Fruit fly (Drosophila melanogaster): ENCODE data around the gene CG6996.

Gene CG6996

DNA sequence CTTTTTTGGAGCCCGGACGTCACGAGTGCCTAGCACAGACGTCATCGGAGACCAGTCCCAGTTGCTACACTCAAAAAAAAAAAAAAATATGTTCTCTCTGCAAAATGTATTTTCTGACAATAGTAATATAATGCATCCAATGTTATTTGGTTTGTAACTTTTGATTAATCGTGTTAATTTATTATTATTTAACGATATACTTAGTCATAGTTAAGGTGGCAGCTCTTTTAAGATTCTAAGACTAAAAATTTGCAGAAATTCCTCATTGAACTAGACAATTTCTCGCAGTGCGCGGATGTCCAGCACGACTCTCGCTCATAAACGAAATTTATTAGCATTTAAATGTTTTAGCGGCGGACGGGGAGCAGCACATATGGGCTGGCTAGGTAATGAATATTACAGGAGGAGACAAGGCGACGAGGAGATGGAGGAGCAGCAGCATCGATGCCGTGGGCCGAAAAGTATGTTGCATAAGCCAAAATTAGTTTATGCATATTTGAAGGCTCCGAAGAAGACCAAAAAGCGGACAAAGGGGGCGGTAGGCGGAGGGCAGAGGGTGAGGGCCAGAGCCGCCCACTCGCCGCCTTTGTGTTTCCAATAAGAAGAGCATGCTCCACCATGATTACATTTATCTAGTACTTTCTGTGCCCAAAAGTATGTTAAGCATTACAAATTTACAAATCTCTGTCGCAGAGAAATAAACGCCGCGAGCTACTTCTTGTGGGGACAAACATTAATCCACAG lies 23.8 kb upstream of the CG6996 start (continued):
- TF ChIP-seq CG4360 (GFP tag; IDR thresholded peaks at IDR 0.05) (no peak), CG30403 (GFP tag; optimal IDR thresholded peaks at IDR 0.05) (peak; percentile 58), ind (GFP tag; optimal IDR thresholded peaks at IDR 0.05) (peak; percentile 50), p53 (GFP tag; optimal IDR thresholded peaks at IDR 0.05) (no peak), CG15601 (tag; optimal IDR thresholded peaks at IDR 0.05) (no peak), zen2 (GFP tag; IDR thresholded peaks at IDR 0.05; ENCODE audit: partially characterized antibody) (no peak), Hand (GFP tag; optimal IDR thresholded peaks at IDR 0.05) (peak; percentile 32), CG17802 (tag; optimal IDR thresholded peaks at IDR 0.05) (peak; percentile 36), CG13424 (tag; optimal IDR thresholded peaks at IDR 0.05) (peak; percentile 60), stc (GFP tag; IDR thresholded peaks at IDR 0.05) (0 out of 2 replicates have a peak, but pooled peaks have one; percentile 13), maf-S (GFP tag; optimal IDR thresholded peaks at IDR 0.05) (no peak), jigr1 (GFP tag; IDR thresholded peaks at IDR 0.05) (no peak), Scr (GFP tag; IDR thresholded peaks at IDR 0.05; ENCODE audit: partially characterized antibody) (no peak), Poxn (GFP tag; IDR thresholded peaks at IDR 0.05) (no peak), tna (GFP tag; IDR thresholded peaks at IDR 0.05; ENCODE audit: partially characterized antibody) (no peak), Nf-YC (tag; optimal IDR thresholded peaks at IDR 0.05) (no peak), CG8944 (GFP tag; optimal IDR thresholded peaks at IDR 0.05) (no peak), unpg (GFP tag; optimal IDR thresholded peaks at IDR 0.05) (peak; percentile 53), CG12155 (GFP tag; optimal IDR thresholded peaks at IDR 0.05) (no peak), Gsc (GFP tag; IDR thresholded peaks at IDR 0.05) (no peak), dan (GFP tag; IDR thresholded peaks at IDR 0.05) (no peak), Dp (GFP tag; optimal IDR thresholded peaks at IDR 0.05) (no peak), klu (GFP tag; IDR thresholded peaks at IDR 0.05) (no peak), ssp (GFP tag; IDR thresholded peaks at IDR 0.05) (peak; percentile 10; the same call in 1 of the 2 replicates), Lim3 (GFP tag; IDR thresholded peaks at IDR 0.05) (no peak), toy (GFP tag; IDR thresholded peaks at IDR 0.05) (no peak), CG9437 (GFP tag; optimal IDR thresholded peaks at IDR 0.05) (peak; percentile 33), tgo (GFP tag; IDR thresholded peaks at IDR 0.05) (peak; percentile 55; the same call in 2 of the 3 replicates), gcm (GFP tag; optimal IDR thresholded peaks at IDR 0.05) (no peak), peb (GFP tag; IDR thresholded peaks at IDR 0.05) (no peak), CG12236 (GFP tag; optimal IDR thresholded peaks at IDR 0.05) (no peak), sisA (GFP tag; IDR thresholded peaks at IDR 0.05) (peak; percentile 25; the same call in 1 of the 2 replicates), Nf-YA (GFP tag; IDR thresholded peaks at IDR 0.05) (no peak; the same call in 1 of the 2 replicates), CG12071 (GFP tag; optimal IDR thresholded peaks at IDR 0.05) (no peak), ttk (GFP tag; IDR thresholded peaks at IDR 0.05) (no peak; the same call in 1 of the 2 replicates), Usf (GFP tag; optimal IDR thresholded peaks at IDR 0.05) (no peak), dmrt99B (tag; optimal IDR thresholded peaks at IDR 0.05) (peak; percentile 70), Dip3 (GFP tag; optimal IDR thresholded peaks at IDR 0.05) (peak; percentile 12), Drgx (GFP tag; IDR thresholded peaks at IDR 0.05) (peak; percentile 56), CG18599 (GFP tag; optimal IDR thresholded peaks at IDR 0.05) (peak; percentile 68), Lpt (GFP tag; optimal IDR thresholded peaks at IDR 0.05) (no peak), BtbVII (GFP tag; optimal IDR thresholded peaks at IDR 0.05) (peak; percentile 17), CG6854 (GFP tag; optimal IDR thresholded peaks at IDR 0.05) (no peak), lmd (GFP tag; IDR thresholded peaks at IDR 0.05) (peak; percentile 41; the same call in 1 of the 2 replicates), HHEX (GFP tag; optimal IDR thresholded peaks at IDR 0.05) (peak; percentile 48), CG17912 (GFP tag; optimal IDR thresholded peaks at IDR 0.05) (no peak), HLH3B (GFP tag; IDR thresholded peaks at IDR 0.05) (peak; percentile 42; the same call in 1 of the 2 replicates), H2.0 (GFP tag; IDR thresholded peaks at IDR 0.05) (peak; percentile 35; the same call in 1 of the 2 replicates), CG30431 (GFP tag; optimal IDR thresholded peaks at IDR 0.05) (no peak), Deaf1 (tag; optimal IDR thresholded peaks at IDR 0.05) (peak; percentile 21)

Data from whole organism, embryonic.